Worm (Caenorhabditis elegans) whole organism, young adult: ENCODE data around the gene ZK105.13.

Experiments
- B0035.1 ChIP-seq: sonication (generic microtip); optimal IDR thresholded peaks from 2 replicates; lab custom pipeline; 2016; ENCODE audit warnings: missing genetic modification characterization, mild to moderate bottlenecking, missing compliant biosample characterization, missing genotype, missing genetic modification reagents
- D2030.7 ChIP-seq: fragments of 200-800 bp; sonication (Bioruptor generic); IDR thresholded peaks from 2 replicates; pipeline ENCODE4 v1.3.6; 2022; ENCODE audit warnings: missing genetic modification reagents, missing genetic modification characterization, missing compliant biosample characterization
- F10E7.11 ChIP-seq: sonication (generic microtip); optimal IDR thresholded peaks from 2 replicates; lab custom pipeline; 2017; ENCODE audit warnings: mild to moderate bottlenecking, missing genetic modification characterization, moderate library complexity, missing compliant biosample characterization
- F22D6.2 ChIP-seq: sonication (generic microtip); optimal IDR thresholded peaks from 2 replicates; lab custom pipeline; 2016; ENCODE audit warnings: mild to moderate bottlenecking, missing genetic modification characterization, missing compliant biosample characterization
- F37B4.10 ChIP-seq: fragments of 200-800 bp; sonication (Bioruptor generic); IDR thresholded peaks from 2 replicates; pipeline ENCODE4 v1.3.6; 2022; ENCODE audit warnings: missing genetic modification characterization, missing compliant biosample characterization
- F39B2.1 ChIP-seq: fragments of 200-800 bp; sonication (Bioruptor generic); IDR thresholded peaks from 2 replicates; pipeline ENCODE4 v1.3.6; 2022; ENCODE audit warnings: missing genetic modification reagents, missing genetic modification characterization, missing compliant biosample characterization
- F52B5.7 ChIP-seq: sonication (generic microtip); optimal IDR thresholded peaks from 2 replicates; lab custom pipeline; 2016; ENCODE audit warnings: mild to moderate bottlenecking, missing genetic modification characterization, missing compliant biosample characterization
- K12H6.12 ChIP-seq: fragments of 200-800 bp; sonication (Bioruptor generic); optimal IDR thresholded peaks from 2 replicates; lab custom pipeline; 2018; ENCODE audit warnings: mild to moderate bottlenecking, missing genetic modification characterization, missing compliant biosample characterization
- T26A5.8 ChIP-seq: sonication (generic microtip); optimal IDR thresholded peaks from 2 replicates; lab custom pipeline; 2016; ENCODE audit warnings: missing genetic modification characterization, missing compliant biosample characterization
- Y53F4B.3 ChIP-seq: fragments of 200-800 bp; sonication (Bioruptor generic); IDR thresholded peaks from 2 replicates; pipeline ENCODE4 v1.3.6; 2022; ENCODE audit warnings: missing genetic modification reagents, missing genetic modification characterization, missing compliant biosample characterization
- Y53G8AR.9 ChIP-seq: fragments of 200-800 bp; sonication (Bioruptor generic); conservative IDR thresholded peaks from 2 replicates; pipeline ENCODE4 v1.3.6; 2022; ENCODE audit warnings: missing genetic modification reagents, missing genetic modification characterization, missing compliant biosample characterization
- Y67H2A.10 ChIP-seq: fragments of 200-800 bp; sonication (Bioruptor generic); conservative IDR thresholded peaks from 2 replicates; pipeline ENCODE4 v1.3.6; 2022; ENCODE audit warnings: missing genetic modification reagents, missing genetic modification characterization, missing compliant biosample characterization
- ZK185.1 ChIP-seq: sonication (generic microtip); optimal IDR thresholded peaks from 2 replicates; lab custom pipeline; 2016; ENCODE audit warnings: mild to moderate bottlenecking, missing genetic modification characterization, missing compliant biosample characterization; ENCODE audit not compliant: poor library complexity, severe bottlenecking
- akir-1 ChIP-seq: fragments of 200-800 bp; sonication (Bioruptor generic); optimal IDR thresholded peaks from 2 replicates; lab custom pipeline; 2018; ENCODE audit warnings: mild to moderate bottlenecking, missing genetic modification characterization, moderate library complexity, missing compliant biosample characterization
- aptf-2 ChIP-seq: fragments of 200-800 bp; sonication (Bioruptor generic); conservative IDR thresholded peaks from 2 replicates; pipeline ENCODE4 v1.3.6; 2022; ENCODE audit warnings: missing genetic modification reagents, missing genetic modification characterization, missing compliant biosample characterization
- bed-2 ChIP-seq: fragments of 200-800 bp; sonication (Bioruptor generic); IDR thresholded peaks from 2 replicates; pipeline ENCODE4 v1.3.6; 2022; ENCODE audit warnings: missing genetic modification reagents, missing genetic modification characterization, missing compliant biosample characterization
- cebp-1 ChIP-seq, 2 experiments: fragments of 200-800 bp in 1 of 2; sonication (Bioruptor generic) in 1 of 2; sonication (generic microtip) in 1 of 2; IDR thresholded peaks in 1 of 2; optimal IDR thresholded peaks in 1 of 2; 2 replicates each; pipeline versions ENCODE4 v1.3.6 to Lab custom; 2017 to 2022; ENCODE audit warnings: missing compliant biosample characterization in 2 of 2, missing genetic modification characterization in 2 of 2, mild to moderate bottlenecking in 1 of 2, missing genetic modification reagents in 1 of 2, moderate library complexity in 1 of 2
- ceh-100 ChIP-seq: fragments of 200-800 bp; sonication (Bioruptor generic); IDR thresholded peaks from 2 replicates; pipeline ENCODE4 v1.3.6; 2022; ENCODE audit warnings: missing genetic modification reagents, missing genetic modification characterization, missing compliant biosample characterization
- ceh-58 ChIP-seq: fragments of 200-800 bp; sonication (Bioruptor generic); IDR thresholded peaks from 2 replicates; pipeline ENCODE4 v1.3.6; 2022; ENCODE audit warnings: missing genetic modification characterization, missing compliant biosample characterization
- ceh-79 ChIP-seq: sonication (generic microtip); optimal IDR thresholded peaks from 2 replicates; lab custom pipeline; 2017; ENCODE audit warnings: mild to moderate bottlenecking, missing genetic modification characterization, missing compliant biosample characterization
- chd-7 ChIP-seq: sonication (generic microtip); optimal IDR thresholded peaks from 2 replicates; lab custom pipeline; 2016; ENCODE audit warnings: mild to moderate bottlenecking, missing genetic modification characterization, moderate library complexity, missing compliant biosample characterization
- dpff-1 ChIP-seq: sonication (generic microtip); optimal IDR thresholded peaks from 2 replicates; lab custom pipeline; 2017; ENCODE audit warnings: mild to moderate bottlenecking, missing genetic modification characterization, missing compliant biosample characterization
- egrh-3 ChIP-seq: fragments of 200-800 bp; sonication (Bioruptor generic); IDR thresholded peaks from 2 replicates; pipeline ENCODE4 v1.3.6; 2022; ENCODE audit warnings: missing genetic modification reagents, missing genetic modification characterization, missing compliant biosample characterization
- ekl-4 ChIP-seq: fragments of 200-800 bp; sonication (Bioruptor generic); IDR thresholded peaks from 2 replicates; pipeline ENCODE4 v1.3.6; 2022; ENCODE audit warnings: missing genetic modification reagents, missing genetic modification characterization, missing compliant biosample characterization
- ets-4 ChIP-seq: fragments of 200-800 bp; sonication (Bioruptor generic); optimal IDR thresholded peaks from 2 replicates; lab custom pipeline; 2018; ENCODE audit warnings: mild to moderate bottlenecking, missing genetic modification characterization, missing compliant biosample characterization
- hlh-26 ChIP-seq: fragments of 200-800 bp; sonication (Bioruptor generic); conservative IDR thresholded peaks from 2 replicates; pipeline ENCODE4 v1.3.6; 2022; ENCODE audit warnings: missing genetic modification reagents, missing genetic modification characterization, missing compliant biosample characterization
- let-526 ChIP-seq: fragments of 200-800 bp; sonication (Bioruptor generic); IDR thresholded peaks from 2 replicates; pipeline ENCODE4 v1.3.6; 2022; ENCODE audit warnings: missing genetic modification reagents, missing genetic modification characterization, missing compliant biosample characterization
- lin-26 ChIP-seq: fragments of 200-800 bp; sonication (Bioruptor generic); IDR thresholded peaks from 2 replicates; pipeline ENCODE4 v1.3.6; 2022; ENCODE audit warnings: missing genetic modification reagents, missing genetic modification characterization, missing compliant biosample characterization
- lin-35 ChIP-seq, 3 experiments: fragments of 150-350 bp in 2 of 3; sonication (generic microtip) in 1 of 3; optimal IDR thresholded peaks; 2 replicates each; lab custom pipeline; 2014 to 2018; ENCODE audit warnings: missing biosample characterization in 3 of 3, missing genetic modification characterization in 3 of 3, missing genetic modification reagents in 3 of 3
- madf-3 ChIP-seq: fragments of 200-800 bp; sonication (Bioruptor generic); IDR thresholded peaks from 2 replicates; pipeline ENCODE4 v1.3.6; 2022; ENCODE audit warnings: missing genetic modification reagents, missing genetic modification characterization, missing compliant biosample characterization
- madf-6 ChIP-seq: fragments of 200-800 bp; sonication (Bioruptor generic); IDR thresholded peaks from 2 replicates; pipeline ENCODE4 v1.3.6; 2022; ENCODE audit warnings: missing genetic modification reagents, missing genetic modification characterization, missing compliant biosample characterization
- mel-28 ChIP-seq: sonication (generic microtip); optimal IDR thresholded peaks from 2 replicates; lab custom pipeline; 2016; ENCODE audit warnings: borderline replicate concordance, mild to moderate bottlenecking, missing genetic modification characterization, missing compliant biosample characterization
- mes-4 ChIP-seq: sonication (generic microtip); optimal IDR thresholded peaks from 2 replicates; lab custom pipeline; 2016; ENCODE audit warnings: missing genotype, missing genetic modification characterization, missing compliant biosample characterization
- mxl-1 ChIP-seq: sonication (generic microtip); optimal IDR thresholded peaks from 2 replicates; lab custom pipeline; 2016; ENCODE audit warnings: missing genetic modification characterization, missing compliant biosample characterization
- nfya-2 ChIP-seq: fragments of 200-800 bp; sonication (Bioruptor generic); IDR thresholded peaks from 2 replicates; pipeline ENCODE4 v1.3.6; 2022; ENCODE audit warnings: missing genetic modification reagents, missing genetic modification characterization, missing compliant biosample characterization
- nhr-120 ChIP-seq: fragments of 200-800 bp; sonication (Bioruptor generic); IDR thresholded peaks from 2 replicates; pipeline ENCODE4 v1.3.6; 2022; ENCODE audit warnings: missing genetic modification characterization, missing compliant biosample characterization
- nhr-27 ChIP-seq: fragments of 200-800 bp; sonication (Bioruptor generic); optimal IDR thresholded peaks from 2 replicates; lab custom pipeline; 2018; ENCODE audit warnings: mild to moderate bottlenecking, missing genetic modification characterization, moderate library complexity, missing compliant biosample characterization
- rcor-1 ChIP-seq: fragments of 200-800 bp; sonication (Bioruptor generic); IDR thresholded peaks from 2 replicates; pipeline ENCODE4 v1.3.6; 2022; ENCODE audit warnings: missing genetic modification reagents, missing genetic modification characterization, missing compliant biosample characterization
- rec-8 ChIP-seq, 2 experiments: sonication (generic microtip); optimal IDR thresholded peaks; 2 replicates each; lab custom pipeline; 2016; ENCODE audit warnings: mild to moderate bottlenecking in 2 of 2, missing genetic modification characterization in 2 of 2, missing genetic modification reagents in 2 of 2, missing genotype in 2 of 2, missing biosample characterization in 1 of 2, missing compliant biosample characterization in 1 of 2, moderate library complexity in 1 of 2
- snpc-1.3 ChIP-seq: sonication (generic microtip); optimal IDR thresholded peaks from 2 replicates; lab custom pipeline; 2017; ENCODE audit warnings: missing genetic modification characterization, mild to moderate bottlenecking, missing compliant biosample characterization, antibody characterized with exemption, moderate library complexity, missing genotype, missing genetic modification reagents; ENCODE audit not compliant: insufficient read depth
- snpc-4 ChIP-seq, 5 experiments: fragments of 150-350 bp in 1 of 5; sonication (generic microtip) in 4 of 5; optimal IDR thresholded peaks; 2 replicates each; lab custom pipeline; 2014 to 2018; ENCODE audit warnings: missing genetic modification characterization in 5 of 5, missing biosample characterization in 3 of 5, antibody characterized with exemption in 2 of 5, mild to moderate bottlenecking in 2 of 5, missing compliant biosample characterization in 2 of 5, missing genotype in 2 of 5, moderate library complexity in 2 of 5, missing genetic modification reagents in 1 of 5
- unc-130 ChIP-seq: sonication (generic microtip); optimal IDR thresholded peaks from 2 replicates; lab custom pipeline; 2016; ENCODE audit warnings: missing genetic modification reagents, missing genetic modification characterization, missing compliant biosample characterization
- ztf-18 ChIP-seq: sonication (generic microtip); optimal IDR thresholded peaks from 2 replicates; lab custom pipeline; 2016; ENCODE audit warnings: missing genotype, mild to moderate bottlenecking, missing genetic modification characterization, missing compliant biosample characterization
- ztf-22 ChIP-seq: fragments of 200-800 bp; sonication (Bioruptor generic); optimal IDR thresholded peaks from 2 replicates; lab custom pipeline; 2018; ENCODE audit warnings: mild to moderate bottlenecking, missing genetic modification characterization, moderate library complexity, missing compliant biosample characterization
- ztf-25 ChIP-seq: fragments of 200-800 bp; sonication (Bioruptor generic); IDR thresholded peaks from 2 replicates; pipeline ENCODE4 v1.3.6; 2022; ENCODE audit warnings: missing genetic modification reagents, missing genetic modification characterization, missing compliant biosample characterization
- ztf-28 ChIP-seq: fragments of 200-800 bp; sonication (Bioruptor generic); IDR thresholded peaks from 2 replicates; pipeline ENCODE4 v1.3.6; 2022; ENCODE audit warnings: missing genetic modification reagents, missing genetic modification characterization, missing compliant biosample characterization
- ztf-3 ChIP-seq: fragments of 200-800 bp; sonication (Bioruptor generic); optimal IDR thresholded peaks from 2 replicates; lab custom pipeline; 2018; ENCODE audit warnings: mild to moderate bottlenecking, missing genetic modification characterization, missing compliant biosample characterization
- ztf-6 ChIP-seq: fragments of 200-800 bp; sonication (Bioruptor generic); IDR thresholded peaks from 2 replicates; pipeline ENCODE4 v1.3.6; 2022; ENCODE audit warnings: missing genetic modification reagents, missing genetic modification characterization, missing compliant biosample characterization

ZK105.13 gene

ce11 chrV:7744068-7744467, 31.1 kb upstream of the ZK105.13 start (continued):
- TF ChIP-seq nhr-27 (tag; lab: Kevin White, UChicago) = no peak
- peak; percentile 71 for TF ChIP-seq chd-7 (tag; lab: Kevin White, UChicago)
- TF ChIP-seq rec-8 (tag; optimal IDR thresholded peaks at IDR 0.05; lab: Kevin White, UChicago) = no peak
- TF ChIP-seq snpc-1.3 = no peak
- TF ChIP-seq nfya-2 (GFP tag; lab: Robert Waterston, UW) = no peak
- no peak for TF ChIP-seq F10E7.11 (tag; lab: Kevin White, UChicago)
- TF ChIP-seq mes-4 (tag; lab: Kevin White, UChicago) = no peak
- TF ChIP-seq nhr-120 (GFP tag; lab: Robert Waterston, UW) = no peak
- no peak for TF ChIP-seq ztf-28 (GFP tag; lab: Robert Waterston, UW)
- no peak for TF ChIP-seq rcor-1
- TF ChIP-seq egrh-3 (GFP tag; lab: Robert Waterston, UW) = no peak
- TF ChIP-seq ZK185.1 (tag; lab: Kevin White, UChicago) = peak; percentile 21
- no peak; the same call in 1 of the 2 replicates for TF ChIP-seq cebp-1 (GFP tag; IDR thresholded peaks at IDR 0.05; lab: Robert Waterston, UW)
- peak; percentile 68 for TF ChIP-seq cebp-1 (tag; optimal IDR thresholded peaks at IDR 0.05; lab: Kevin White, UChicago)
- TF ChIP-seq aptf-2 (GFP tag; lab: Robert Waterston, UW) = no peak
- no peak for TF ChIP-seq mxl-1
- no peak for TF ChIP-seq mel-28 (tag; lab: Kevin White, UChicago)
- TF ChIP-seq hlh-26 (GFP tag; lab: Robert Waterston, UW) = no peak
- TF ChIP-seq ztf-22 (GFP tag; lab: Kevin White, UChicago) = peak; percentile 93
- peak; percentile 98 for TF ChIP-seq ets-4 (GFP tag; lab: Kevin White, UChicago)
- no peak for TF ChIP-seq madf-3 (GFP tag; lab: Robert Waterston, UW)
- TF ChIP-seq ztf-18 (tag; lab: Kevin White, UChicago) = no peak
- TF ChIP-seq Y53F4B.3 (GFP tag; lab: Robert Waterston, UW) = no peak
- no peak for TF ChIP-seq F52B5.7 (tag; lab: Kevin White, UChicago)
- no peak for TF ChIP-seq F37B4.10 (GFP tag; lab: Robert Waterston, UW)
- TF ChIP-seq ceh-79 = no peak
- no peak for TF ChIP-seq snpc-4 (GFP tag; optimal IDR thresholded peaks at IDR 0.05; lab: Kevin White, UChicago)
- TF ChIP-seq snpc-4 (tag; optimal IDR thresholded peaks at IDR 0.05; lab: Kevin White, UChicago) = peak in 2 of 4 experiments; percentile 9 to 45
- no peak for TF ChIP-seq ztf-6 (GFP tag; lab: Robert Waterston, UW)
- no peak for TF ChIP-seq unc-130 (GFP tag; lab: Kevin White, UChicago)
- no peak for TF ChIP-seq lin-26 (GFP tag; lab: Robert Waterston, UW)
- TF ChIP-seq akir-1 = no peak
- no peak for TF ChIP-seq T26A5.8 (tag; lab: Kevin White, UChicago)
- TF ChIP-seq Y67H2A.10 = no peak
- no peak for TF ChIP-seq ceh-58 (GFP tag; lab: Robert Waterston, UW)
- TF ChIP-seq B0035.1 (tag; lab: Kevin White, UChicago) = no peak
- no peak for TF ChIP-seq let-526
- TF ChIP-seq D2030.7 (GFP tag; lab: Robert Waterston, UW) = no peak
- no peak for TF ChIP-seq bed-2
- no peak for TF ChIP-seq ztf-25 (GFP tag; lab: Robert Waterston, UW)
- TF ChIP-seq ztf-3 (GFP tag; lab: Kevin White, UChicago) = no peak
- TF ChIP-seq F39B2.1 = no peak
- no peak for TF ChIP-seq dpff-1 (tag; lab: Kevin White, UChicago)
- 0 out of 2 replicates have a peak, but pooled peaks have one; percentile 47 for TF ChIP-seq Y53G8AR.9
- no peak for TF ChIP-seq madf-6 (GFP tag; lab: Robert Waterston, UW)
- no peak for TF ChIP-seq ekl-4 (GFP tag; lab: Robert Waterston, UW)
- no peak for TF ChIP-seq lin-35 (GFP tag; optimal IDR thresholded peaks at IDR 0.05; lab: Kevin White, UChicago)
- no peak for TF ChIP-seq F22D6.2
- TF ChIP-seq ceh-100 = no peak
- no peak for TF ChIP-seq K12H6.12 (tag; lab: Kevin White, UChicago)
